Worm (Caenorhabditis elegans) whole organism, L4 larva: ENCODE data around the gene F35C8.5.

Experiments used
- ama-1 ChIP-seq: fragments of 150-350 bp; optimal IDR thresholded peaks from 2 replicates; lab custom pipeline; 2014; ENCODE audit warnings: inconsistent platforms, mixed read lengths
- mep-1 ChIP-seq: fragments of 150-350 bp; sonication (generic microtip); optimal IDR thresholded peaks from 3 replicates; lab custom pipeline; 2014; ENCODE audit warnings: missing biosample characterization, missing genetic modification characterization
- nhr-28 ChIP-seq: fragments of 150-350 bp; optimal IDR thresholded peaks from 2 replicates; lab custom pipeline; 2014; ENCODE audit warnings: missing biosample characterization, missing genetic modification characterization
- nhr-48 ChIP-seq: sonication (generic microtip); optimal IDR thresholded peaks from 2 replicates; lab custom pipeline; 2016; ENCODE audit warnings: mild to moderate bottlenecking, missing genetic modification characterization, missing compliant biosample characterization
- unc-62 ChIP-seq, 3 experiments: fragments of 150-350 bp in 1 of 3; sonication (generic microtip); optimal IDR thresholded peaks in 2 of 3; peaks in 1 of 3; 1 replicate in 1 of 3; 2 replicates in 2 of 3; lab custom pipeline; 2014 to 2017; ENCODE audit warnings: missing biosample characterization in 3 of 3, missing genetic modification characterization in 3 of 3, missing genetic modification reagents in 3 of 3, missing genotype in 1 of 3

DNA sequence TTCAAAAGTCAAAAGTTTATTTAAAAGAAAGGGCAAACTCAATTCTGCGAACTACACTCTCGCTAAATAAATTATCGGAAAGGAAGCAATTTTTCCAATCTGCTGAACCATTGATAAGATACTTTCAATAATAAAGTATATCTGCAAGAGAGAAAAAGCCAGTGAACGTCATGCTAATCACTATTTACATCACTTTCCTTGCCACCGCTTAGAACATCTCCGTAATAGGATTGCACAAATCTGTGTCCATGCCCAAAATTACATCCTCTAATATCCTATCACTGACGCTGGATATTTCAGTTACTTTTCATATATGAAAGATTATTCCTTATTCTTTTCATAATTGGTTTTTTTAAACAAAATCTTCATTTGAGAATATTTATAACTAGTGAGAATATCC is 17.2 kb downstream of the F35C8.5 start:
- TF ChIP-seq mep-1, result no peak
- TF ChIP-seq nhr-28 (tag; lab: Kevin White, UChicago), result no peak
- no peak for TF ChIP-seq nhr-48
- peak in 1 of 2 experiments; percentile 87 for TF ChIP-seq unc-62 (GFP tag; optimal IDR thresholded peaks at IDR 0.05 in 1 of 2; lab: Kevin White, UChicago)
- TF ChIP-seq unc-62 (tag; optimal IDR thresholded peaks at IDR 0.05; lab: Kevin White, UChicago), result no peak
- TF ChIP-seq ama-1 (lab: Kevin White, UChicago), result no peak
